Fruit fly (Drosophila melanogaster) whole organism, embryonic: ENCODE measurements around the gene rhea.

ENCODE experiments used
- CG11695 ChIP-seq: fragments of 200-800 bp; sonication (Bioruptor generic); IDR thresholded peaks from 3 replicates; pipeline ENCODE4 v1.3.6; 2022; ENCODE audit warnings: missing biosample characterization, missing genetic modification characterization
- CG13424 ChIP-seq: fragments of 200-800 bp; sonication (Bioruptor generic); optimal IDR thresholded peaks from 2 replicates; lab custom pipeline; 2019; ENCODE audit warnings: missing biosample characterization, mild to moderate bottlenecking, missing genetic modification characterization, moderate library complexity
- CG13624 ChIP-seq: fragments of 200-800 bp; sonication (Bioruptor generic); optimal IDR thresholded peaks from 2 replicates; lab custom pipeline; 2016; ENCODE audit warnings: missing biosample characterization, missing genetic modification characterization
- CG14860 ChIP-seq: fragments of 200-800 bp; sonication (Bioruptor generic); IDR thresholded peaks from 3 replicates; pipeline ENCODE4 v1.3.6; 2022; ENCODE audit warnings: missing biosample characterization, missing genetic modification characterization; ENCODE audit not compliant: partially characterized antibody
- CG1529 ChIP-seq: fragments of 200-800 bp; sonication (Bioruptor generic); optimal IDR thresholded peaks from 3 replicates; lab custom pipeline; 2018; ENCODE audit warnings: missing biosample characterization, missing genetic modification characterization
- CG1603 ChIP-seq: fragments of 200-800 bp; sonication (Bioruptor generic); optimal IDR thresholded peaks from 2 replicates; lab custom pipeline; 2019; ENCODE audit warnings: missing biosample characterization, mild to moderate bottlenecking, missing genetic modification characterization, moderate library complexity
- CG16779 ChIP-seq: fragments of 200-800 bp; sonication (Bioruptor generic); IDR thresholded peaks from 2 replicates; pipeline ENCODE4 v1.3.6; 2022; ENCODE audit warnings: missing biosample characterization, missing genetic modification characterization
- CG17328 ChIP-seq: fragments of 200-800 bp; sonication (Bioruptor generic); IDR thresholded peaks from 2 replicates; pipeline ENCODE4 v1.3.6; 2022; ENCODE audit warnings: missing biosample characterization, missing genetic modification characterization
- CG32767 ChIP-seq: fragments of 200-800 bp; sonication (Bioruptor generic); IDR thresholded peaks from 2 replicates; pipeline ENCODE4 v1.3.6; 2022; ENCODE audit warnings: missing biosample characterization, missing genetic modification characterization
- CG3726 ChIP-seq: fragments of 200-800 bp; sonication (Bioruptor generic); IDR thresholded peaks from 3 replicates; pipeline ENCODE4, ENCODE4 v1.3.6; 2022; ENCODE audit warnings: missing biosample characterization, missing genetic modification characterization
- CG3995 ChIP-seq: fragments of 200-800 bp; sonication (Bioruptor generic); optimal IDR thresholded peaks from 3 replicates; lab custom pipeline; 2016; ENCODE audit warnings: missing biosample characterization, missing genetic modification characterization
- CG4424 ChIP-seq: fragments of 200-800 bp; sonication (Bioruptor generic); optimal IDR thresholded peaks from 3 replicates; lab custom pipeline; 2016; ENCODE audit warnings: missing biosample characterization, missing genetic modification characterization
- CG6272 ChIP-seq: fragments of 200-800 bp; sonication (Bioruptor generic); IDR thresholded peaks from 2 replicates; pipeline ENCODE4 v1.3.6; 2022; ENCODE audit warnings: missing biosample characterization, missing genetic modification characterization
- CG6654 ChIP-seq: fragments of 200-800 bp; sonication (Bioruptor generic); optimal IDR thresholded peaks from 2 replicates; lab custom pipeline; 2017; ENCODE audit warnings: missing biosample characterization, mild to moderate bottlenecking, missing genetic modification characterization
- CG7271 ChIP-seq: fragments of 200-800 bp; sonication (Bioruptor generic); optimal IDR thresholded peaks from 2 replicates; lab custom pipeline; 2018; ENCODE audit warnings: missing biosample characterization, mild to moderate bottlenecking, missing genetic modification characterization, moderate library complexity
- CG7786 ChIP-seq: fragments of 200-800 bp; sonication (Bioruptor generic); optimal IDR thresholded peaks from 2 replicates; lab custom pipeline; 2016; ENCODE audit warnings: missing biosample characterization, missing genetic modification characterization
- CG9932 ChIP-seq: fragments of 200-800 bp; sonication (Bioruptor generic); IDR thresholded peaks from 2 replicates; pipeline ENCODE4 v1.3.6; 2022; ENCODE audit warnings: missing biosample characterization, missing genetic modification characterization
- CrebB ChIP-seq: fragments of 200-800 bp; sonication (Bioruptor generic); optimal IDR thresholded peaks from 3 replicates; lab custom pipeline; 2018; ENCODE audit warnings: missing biosample characterization, mild to moderate bottlenecking, missing genetic modification characterization
- Dad ChIP-seq: fragments of 200-800 bp; sonication (Bioruptor generic); optimal IDR thresholded peaks from 3 replicates; lab custom pipeline; 2016; ENCODE audit warnings: missing biosample characterization, missing genetic modification characterization
- Dip3 ChIP-seq: fragments of 200-800 bp; sonication (Bioruptor generic); optimal IDR thresholded peaks from 3 replicates; lab custom pipeline; 2016; ENCODE audit warnings: missing biosample characterization, missing genetic modification characterization
- Hand ChIP-seq: fragments of 200-800 bp; sonication (Bioruptor generic); optimal IDR thresholded peaks from 2 replicates; lab custom pipeline; 2017; ENCODE audit warnings: mild to moderate bottlenecking, missing biosample characterization, missing genetic modification reagents, missing genetic modification characterization
- HmgD ChIP-seq: fragments of 200-800 bp; sonication (Bioruptor generic); optimal IDR thresholded peaks from 3 replicates; lab custom pipeline; 2016; ENCODE audit warnings: missing biosample characterization, missing genetic modification characterization
- Max ChIP-seq: fragments of 200-800 bp; sonication (Bioruptor generic); optimal IDR thresholded peaks from 2 replicates; lab custom pipeline; 2016; ENCODE audit warnings: missing biosample characterization, mild to moderate bottlenecking, missing genetic modification characterization
- NK7.1 ChIP-seq: fragments of 200-800 bp; sonication (Bioruptor generic); optimal IDR thresholded peaks from 3 replicates; lab custom pipeline; 2016; ENCODE audit warnings: missing biosample characterization, missing genetic modification characterization
- NfI ChIP-seq: fragments of 200-800 bp; sonication (Bioruptor generic); optimal IDR thresholded peaks from 3 replicates; lab custom pipeline; 2018; ENCODE audit warnings: missing biosample characterization, mild to moderate bottlenecking, missing genetic modification characterization, moderate library complexity
- Opbp ChIP-seq: fragments of 200-800 bp; sonication (Bioruptor generic); IDR thresholded peaks from 3 replicates; pipeline ENCODE4 v1.3.6; 2022; ENCODE audit warnings: missing biosample characterization, missing genetic modification characterization; ENCODE audit not compliant: partially characterized antibody
- Ssrp ChIP-seq: fragments of 200-800 bp; sonication (Bioruptor generic); optimal IDR thresholded peaks from 2 replicates; lab custom pipeline; 2018; ENCODE audit warnings: missing biosample characterization, mild to moderate bottlenecking, missing genetic modification characterization, moderate library complexity
- Taf1 ChIP-seq: fragments of 200-800 bp; sonication (Bioruptor generic); IDR thresholded peaks from 2 replicates; pipeline ENCODE4 v1.3.6; 2022; ENCODE audit warnings: missing biosample characterization, missing genetic modification characterization
- bbx ChIP-seq: fragments of 200-800 bp; sonication (Bioruptor generic); IDR thresholded peaks from 2 replicates; pipeline ENCODE4 v1.3.6; 2022; ENCODE audit warnings: missing biosample characterization, missing genetic modification characterization; ENCODE audit not compliant: partially characterized antibody
- btn ChIP-seq: fragments of 200-800 bp; sonication (Bioruptor generic); optimal IDR thresholded peaks from 2 replicates; lab custom pipeline; 2016; ENCODE audit warnings: missing biosample characterization, missing genetic modification characterization
- cas ChIP-seq: fragments of 200-800 bp; sonication (Bioruptor generic); IDR thresholded peaks from 2 replicates; pipeline ENCODE4 v1.3.6; 2022; ENCODE audit warnings: missing biosample characterization, missing genetic modification characterization
- croc ChIP-seq: fragments of 200-800 bp; sonication (Bioruptor generic); conservative IDR thresholded peaks from 3 replicates; pipeline ENCODE4 v1.3.6; 2022; ENCODE audit warnings: missing biosample characterization, missing genetic modification characterization
- emc ChIP-seq: fragments of 200-800 bp; sonication (Bioruptor generic); optimal IDR thresholded peaks from 2 replicates; lab custom pipeline; 2016; ENCODE audit warnings: missing biosample characterization, missing genetic modification characterization
- ewg ChIP-seq: fragments of 200-800 bp; sonication (Bioruptor generic); optimal IDR thresholded peaks from 3 replicates; lab custom pipeline; 2017; ENCODE audit warnings: mild to moderate bottlenecking, missing biosample characterization, missing genetic modification reagents, missing genetic modification characterization
- eyg ChIP-seq: fragments of 200-800 bp; sonication (Bioruptor generic); optimal IDR thresholded peaks from 3 replicates; lab custom pipeline; 2016; ENCODE audit warnings: missing biosample characterization, missing genetic modification characterization
- h ChIP-seq: fragments of >200 bp; optimal IDR thresholded peaks from 2 replicates; lab custom pipeline; 2017
- hkb ChIP-seq, 2 experiments: fragments of 200-800 bp in 1 of 2; fragments of >200 bp in 1 of 2; sonication (Bioruptor generic) in 1 of 2; IDR thresholded peaks in 1 of 2; optimal IDR thresholded peaks in 1 of 2; 2 replicates each; pipeline versions ENCODE4 v1.3.6 to Lab custom; 2017 to 2022; ENCODE audit warnings: missing biosample characterization in 1 of 2, missing genetic modification characterization in 1 of 2
- hth ChIP-seq: fragments of >200 bp; optimal IDR thresholded peaks from 2 replicates; lab custom pipeline; 2017; ENCODE audit warnings: inconsistent platforms
- klu ChIP-seq: fragments of 200-800 bp; sonication (Bioruptor generic); IDR thresholded peaks from 2 replicates; pipeline ENCODE4 v1.3.6; 2022; ENCODE audit warnings: missing biosample characterization, missing genetic modification characterization
- kni ChIP-seq: fragments of 200-800 bp; sonication (Bioruptor generic); optimal IDR thresholded peaks from 3 replicates; lab custom pipeline; 2017; ENCODE audit warnings: mild to moderate bottlenecking, missing biosample characterization, missing genetic modification reagents, missing genetic modification characterization
- knrl ChIP-seq: fragments of 200-800 bp; sonication (Bioruptor generic); IDR thresholded peaks from 3 replicates; pipeline ENCODE4 v1.3.6; 2022; ENCODE audit warnings: missing biosample characterization, missing genetic modification characterization; ENCODE audit not compliant: partially characterized antibody
- lab ChIP-seq: fragments of 200-800 bp; sonication (Bioruptor generic); optimal IDR thresholded peaks from 3 replicates; lab custom pipeline; 2017; ENCODE audit warnings: missing biosample characterization, missing genetic modification characterization, mild to moderate bottlenecking, moderate library complexity, missing genetic modification reagents
- lmd ChIP-seq: fragments of 200-800 bp; sonication (Bioruptor generic); IDR thresholded peaks from 2 replicates; pipeline ENCODE4 v1.3.6; 2022; ENCODE audit warnings: missing biosample characterization, missing genetic modification characterization
- sd ChIP-seq: fragments of 200-800 bp; sonication (Bioruptor generic); optimal IDR thresholded peaks from 3 replicates; lab custom pipeline; 2018; ENCODE audit warnings: missing biosample characterization, mild to moderate bottlenecking, missing genetic modification characterization, moderate library complexity
- seq ChIP-seq: fragments of 200-800 bp; sonication (Bioruptor generic); IDR thresholded peaks from 2 replicates; pipeline ENCODE4 v1.3.6; 2022; ENCODE audit warnings: missing biosample characterization, missing genetic modification characterization
- sisA ChIP-seq: fragments of 200-800 bp; sonication (Bioruptor generic); IDR thresholded peaks from 2 replicates; pipeline ENCODE4 v1.3.6; 2022; ENCODE audit warnings: missing biosample characterization, missing genetic modification characterization
- sna ChIP-seq: fragments of 200-800 bp; sonication (Bioruptor generic); IDR thresholded peaks from 2 replicates; pipeline ENCODE4 v1.3.6; 2022; ENCODE audit warnings: missing biosample characterization, missing genetic modification characterization; ENCODE audit not compliant: partially characterized antibody
- z ChIP-seq: fragments of 200-800 bp; sonication (Bioruptor generic); IDR thresholded peaks from 3 replicates; pipeline ENCODE4 v1.3.6; 2022; ENCODE audit warnings: missing biosample characterization, missing genetic modification characterization

The rhea gene

DNA sequence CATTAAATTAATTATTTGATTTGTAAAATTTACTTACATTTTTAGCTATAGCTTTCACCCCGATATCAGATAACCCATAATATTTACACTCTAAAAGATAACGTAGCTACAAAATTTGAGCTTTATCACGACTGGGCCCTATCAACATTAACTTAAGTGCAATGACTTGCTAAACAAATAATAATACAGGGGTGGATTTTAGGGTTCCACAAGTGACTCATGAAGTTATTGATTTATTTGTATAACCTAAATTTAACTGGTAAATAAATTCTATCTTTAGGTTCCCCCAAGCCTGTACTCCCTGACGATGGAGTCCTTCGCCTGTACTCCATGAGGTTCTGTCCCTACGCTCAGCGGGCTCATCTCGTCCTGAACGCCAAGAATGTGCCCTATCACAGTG, 25.6 kb upstream of the rhea start (continued):
- peak; percentile 62 for TF ChIP-seq lab
- TF ChIP-seq hkb (optimal IDR thresholded peaks at IDR 0.05; lab: Kevin White, UChicago), result no peak
- TF ChIP-seq hkb (GFP tag; IDR thresholded peaks at IDR 0.05; lab: Robert Waterston, UW), result 0 out of 2 replicates have a peak, but pooled peaks have one; percentile 15
- TF ChIP-seq CG11695 (GFP tag; lab: Robert Waterston, UW), result 0 out of 3 replicates have a peak, but pooled peaks have one; percentile 24
- peak; percentile 3 for TF ChIP-seq sd

dm6 chr3L:8520252-8520651, 24.5 kb upstream of the rhea start, which contains the start of gene se:
TSS of gene se (plus strand) at chr3L:8520552.
- no peak for TF ChIP-seq klu
- TF ChIP-seq CG1529 (GFP tag; lab: Kevin White, UChicago), result no peak
- TF ChIP-seq CG7786 (GFP tag; lab: Kevin White, UChicago), result no peak
- no peak for TF ChIP-seq Dad (GFP tag; lab: Kevin White, UChicago)
- no peak for TF ChIP-seq CG13624 (GFP tag; lab: Kevin White, UChicago)
- no peak for TF ChIP-seq Hand (GFP tag; lab: Kevin White, UChicago)
- no peak for TF ChIP-seq CG4424 (GFP tag; lab: Kevin White, UChicago)

dm6 chr3L:8523257-8523656, 21.5 kb upstream of the rhea start, which contains the start of gene GstO2:
TSS of gene GstO2 (minus strand) at chr3L:8523501.
- TF ChIP-seq kni (no peak), Ssrp (tag; lab: Kevin White, UChicago) (no peak), h (lab: Kevin White, UChicago) (no peak), eyg (GFP tag; lab: Kevin White, UChicago) (no peak), cas (GFP tag; lab: Robert Waterston, UW) (no peak), CG13424 (tag; lab: Kevin White, UChicago) (no peak), seq (GFP tag; lab: Robert Waterston, UW) (no peak), Taf1 (GFP tag; lab: Robert Waterston, UW) (no peak), CrebB (tag; lab: Kevin White, UChicago) (no peak), CG32767 (GFP tag; lab: Robert Waterston, UW) (no peak), CG7271 (no peak), Max (GFP tag; lab: Kevin White, UChicago) (no peak), CG14860 (GFP tag; lab: Robert Waterston, UW) (no peak), NK7.1 (GFP tag; lab: Kevin White, UChicago) (no peak), sisA (no peak), sna (GFP tag; lab: Robert Waterston, UW) (no peak), CG1603 (peak; percentile 25), CG6272 (GFP tag; lab: Robert Waterston, UW) (no peak), Dip3 (GFP tag; lab: Kevin White, UChicago) (no peak), knrl (GFP tag; lab: Robert Waterston, UW) (no peak), CG17328 (GFP tag; lab: Robert Waterston, UW) (no peak), HmgD (GFP tag; lab: Kevin White, UChicago) (no peak), Opbp (GFP tag; lab: Robert Waterston, UW) (peak; percentile 35; the same call in 1 of the 3 replicates), CG9932 (GFP tag; lab: Robert Waterston, UW) (no peak), ewg (no peak), hth (lab: Kevin White, UChicago) (no peak), CG3726 (GFP tag; lab: Robert Waterston, UW) (no peak), CG16779 (GFP tag; lab: Robert Waterston, UW) (no peak), z (no peak), lmd (GFP tag; lab: Robert Waterston, UW) (no peak), emc (GFP tag; lab: Kevin White, UChicago) (no peak), NfI (GFP tag; lab: Kevin White, UChicago) (no peak), CG13624 (GFP tag; lab: Kevin White, UChicago) (no peak), croc (GFP tag; lab: Robert Waterston, UW) (no peak), CG3995 (peak; percentile 30), CG6654 (GFP tag; lab: Kevin White, UChicago) (no peak), CG4424 (GFP tag; lab: Kevin White, UChicago) (no peak), bbx (GFP tag; lab: Robert Waterston, UW) (peak; percentile 58; the same call in 1 of the 2 replicates), btn (no peak)
